Worm (Caenorhabditis elegans) whole organism, young adult: Measurements from ENCODE around the gene srab-2.

ENCODE experiments used
- F57A8.1 ChIP-seq: fragments of 200-800 bp; sonication (Bioruptor generic); optimal IDR thresholded peaks from 2 replicates; lab custom pipeline; 2018; ENCODE audit warnings: mild to moderate bottlenecking, missing genetic modification characterization, moderate library complexity, missing compliant biosample characterization
- ama-1 ChIP-seq, 3 experiments: fragments of 150-350 bp in 1 of 3; sonication (generic microtip) in 2 of 3; optimal IDR thresholded peaks; 2 replicates each; lab custom pipeline; 2014 to 2018; ENCODE audit warnings: missing biosample characterization in 2 of 3, missing genetic modification characterization in 2 of 3, missing genetic modification reagents in 2 of 3
- cebp-2 ChIP-seq: fragments of 200-800 bp; sonication (Bioruptor generic); IDR thresholded peaks from 2 replicates; pipeline ENCODE4 v1.3.6; 2022; ENCODE audit warnings: missing genetic modification characterization, missing compliant biosample characterization
- chd-7 ChIP-seq: sonication (generic microtip); optimal IDR thresholded peaks from 2 replicates; lab custom pipeline; 2016; ENCODE audit warnings: mild to moderate bottlenecking, missing genetic modification characterization, moderate library complexity, missing compliant biosample characterization
- die-1 ChIP-seq: sonication (generic microtip); optimal IDR thresholded peaks from 2 replicates; lab custom pipeline; 2016; ENCODE audit warnings: missing genotype, mild to moderate bottlenecking, missing genetic modification characterization, missing compliant biosample characterization
- mel-28 ChIP-seq: sonication (generic microtip); optimal IDR thresholded peaks from 2 replicates; lab custom pipeline; 2016; ENCODE audit warnings: borderline replicate concordance, mild to moderate bottlenecking, missing genetic modification characterization, missing compliant biosample characterization
- unc-130 ChIP-seq: sonication (generic microtip); optimal IDR thresholded peaks from 2 replicates; lab custom pipeline; 2016; ENCODE audit warnings: missing genetic modification reagents, missing genetic modification characterization, missing compliant biosample characterization
- unc-62 ChIP-seq: fragments of 150-350 bp; optimal IDR thresholded peaks from 2 replicates; lab custom pipeline; 2014; ENCODE audit warnings: missing biosample characterization, missing genetic modification reagents, missing genetic modification characterization
- zfh-2 ChIP-seq: fragments of 200-800 bp; sonication (Bioruptor generic); conservative IDR thresholded peaks from 2 replicates; pipeline ENCODE4 v1.3.6; 2022; ENCODE audit warnings: missing genetic modification reagents, missing genetic modification characterization, missing compliant biosample characterization
- ztf-6 ChIP-seq: fragments of 200-800 bp; sonication (Bioruptor generic); IDR thresholded peaks from 2 replicates; pipeline ENCODE4 v1.3.6; 2022; ENCODE audit warnings: missing genetic modification reagents, missing genetic modification characterization, missing compliant biosample characterization

ce11 chrV:5110684-5111083 is 5.8 kb upstream of the srab-2 start, which contains the start of gene ugt-63:
- TF ChIP-seq unc-62 (GFP tag; lab: Kevin White, UChicago): no peak
- TF ChIP-seq ztf-6 (GFP tag; lab: Robert Waterston, UW): no peak
- no peak for TF ChIP-seq die-1
- no peak for TF ChIP-seq ama-1 (optimal IDR thresholded peaks at IDR 0.05; lab: Kevin White, UChicago)
- no peak for TF ChIP-seq ama-1 (GFP tag; optimal IDR thresholded peaks at IDR 0.05; lab: Kevin White, UChicago)
- no peak for TF ChIP-seq mel-28 (tag; lab: Kevin White, UChicago)
- no peak for TF ChIP-seq F57A8.1
- TF ChIP-seq unc-130 (GFP tag; lab: Kevin White, UChicago): no peak
- no peak for TF ChIP-seq zfh-2 (GFP tag; lab: Robert Waterston, UW)
- TF ChIP-seq chd-7 (tag; lab: Kevin White, UChicago): no peak
- no peak for TF ChIP-seq cebp-2
